Fruit fly (Drosophila melanogaster): Measurements from ENCODE around the gene S6k.

The S6k gene

dm6 chr3L:5785237-5786062 is 25.3 kb downstream of the S6k start (continued):
- TF ChIP-seq Dad (GFP tag; optimal IDR thresholded peaks at IDR 0.05) (no peak), toy (GFP tag; IDR thresholded peaks at IDR 0.05) (no peak), CG1233 (GFP tag; optimal IDR thresholded peaks at IDR 0.05) (peak; percentile 26), dati (GFP tag; IDR thresholded peaks at IDR 0.05) (no peak), cwo (GFP tag; optimal IDR thresholded peaks at IDR 0.05) (no peak), CG10979 (tag; optimal IDR thresholded peaks at IDR 0.05) (no peak), crol (GFP tag; IDR thresholded peaks at IDR 0.05) (peak; percentile 39; the same call in 1 of the 2 replicates), Doc2 (GFP tag; IDR thresholded peaks at IDR 0.05) (no peak), bowl (GFP tag; IDR thresholded peaks at IDR 0.05) (no peak), Hr78 (GFP tag; optimal IDR thresholded peaks at IDR 0.05) (no peak), MESR4 (GFP tag; optimal IDR thresholded peaks at IDR 0.05) (no peak), CG11093 (GFP tag; IDR thresholded peaks at IDR 0.05) (no peak), Jarid2 (GFP tag; optimal IDR thresholded peaks at IDR 0.05) (no peak), fu2 (GFP tag; optimal IDR thresholded peaks at IDR 0.05) (no peak), Pdp1 (GFP tag; optimal IDR thresholded peaks at IDR 0.05) (peak in 1 of 2 experiments; percentile 57), Oli (tag; optimal IDR thresholded peaks at IDR 0.05) (no peak), Neu2 (GFP tag; optimal IDR thresholded peaks at IDR 0.05; ENCODE audit: borderline replicate concordance) (peak; percentile 2), cato (GFP tag; optimal IDR thresholded peaks at IDR 0.05; ENCODE audit: borderline replicate concordance) (no peak)

DNA sequence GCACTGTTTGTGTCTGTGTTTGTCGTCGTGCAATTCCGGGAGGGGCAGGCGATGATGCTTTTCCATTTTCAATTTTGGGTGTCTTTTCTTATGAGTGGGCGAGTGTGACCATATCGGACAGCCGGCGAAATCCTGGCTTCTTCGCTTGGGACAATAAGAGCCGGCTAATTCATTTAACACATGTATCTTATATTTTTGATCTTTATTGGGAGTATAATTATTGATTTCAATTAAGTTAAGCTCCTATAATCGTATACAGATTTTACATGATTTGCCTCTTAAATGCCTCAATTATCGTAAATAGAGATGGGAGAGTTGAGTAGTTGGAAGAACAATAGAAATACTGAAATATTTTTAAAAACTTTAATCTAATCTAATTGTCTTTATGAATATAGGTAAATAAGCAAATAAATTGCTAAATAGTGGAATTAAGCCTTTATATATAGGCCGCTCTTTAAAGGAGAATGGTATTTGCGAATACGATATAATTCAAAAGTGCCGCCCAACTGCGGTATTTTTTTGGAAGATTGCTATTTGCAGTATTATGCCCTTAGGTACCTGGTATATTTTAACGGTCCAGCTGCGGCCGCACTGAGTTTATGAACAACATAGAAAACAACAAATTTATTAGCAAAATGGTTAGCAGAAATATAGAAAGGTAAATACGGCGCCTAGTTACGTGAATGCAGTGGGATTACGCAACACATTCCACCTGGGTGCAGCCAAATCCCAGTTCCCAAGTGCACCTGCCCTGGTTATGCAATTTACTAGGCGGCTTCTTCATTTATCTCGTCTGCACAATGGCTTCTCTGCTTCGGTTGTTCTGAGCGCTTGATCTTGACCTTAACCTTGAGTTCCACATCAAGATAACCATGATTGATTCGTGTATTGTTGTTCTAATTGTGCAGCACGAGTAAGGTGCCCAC is 31.0 kb downstream of the S6k start, which contains the start of the genes Myt1, PGRP-LD and Pmi:
Myt1 (minus strand) TSS at position 116 of the 926 bp plus-strand sequence.
PGRP-LD (plus strand) TSS at position 576 of the 926 bp plus-strand sequence.
Pmi (plus strand) TSS at position 576 of the 926 bp plus-strand sequence.
- TF ChIP-seq cato (GFP tag; optimal IDR thresholded peaks at IDR 0.05; ENCODE audit: borderline replicate concordance) (no peak), MTF-1 (GFP tag; optimal IDR thresholded peaks at IDR 0.05; ENCODE audit: borderline replicate concordance) (no peak), sug (tag; optimal IDR thresholded peaks at IDR 0.05) (no peak), CG32532 (GFP tag; IDR thresholded peaks at IDR 0.05) (no peak), CG17385 (GFP tag; optimal IDR thresholded peaks at IDR 0.05) (no peak), CG7786 (GFP tag; optimal IDR thresholded peaks at IDR 0.05) (no peak), NC2β (GFP tag; optimal IDR thresholded peaks at IDR 0.05) (no peak), CkIIα-i1 (GFP tag; IDR thresholded peaks at IDR 0.05) (no peak), Dll (GFP tag; IDR thresholded peaks at IDR 0.05; ENCODE audit: partially characterized antibody) (0 out of 4 replicates have a peak, but pooled peaks have one; percentile 23), CG7839 (tag; optimal IDR thresholded peaks at IDR 0.05) (no peak), lab (GFP tag; optimal IDR thresholded peaks at IDR 0.05) (no peak), CG6854 (GFP tag; optimal IDR thresholded peaks at IDR 0.05) (no peak), CG11085 (GFP tag; IDR thresholded peaks at IDR 0.05) (no peak), CG1792 (GFP tag; optimal IDR thresholded peaks at IDR 0.05) (no peak), Asciz (GFP tag; optimal IDR thresholded peaks at IDR 0.05) (no peak), CG30403 (GFP tag; optimal IDR thresholded peaks at IDR 0.05) (peak; percentile 13), CG12155 (GFP tag; optimal IDR thresholded peaks at IDR 0.05) (no peak), ci (GFP tag; IDR thresholded peaks at IDR 0.05) (no peak), maf-S (GFP tag; optimal IDR thresholded peaks at IDR 0.05) (no peak), emc (GFP tag; optimal IDR thresholded peaks at IDR 0.05) (no peak), Chrac-16 (GFP tag; optimal IDR thresholded peaks at IDR 0.05) (no peak), CG1529 (GFP tag; optimal IDR thresholded peaks at IDR 0.05) (no peak), nom (GFP tag; optimal IDR thresholded peaks at IDR 0.05) (no peak), CG17359 (tag; optimal IDR thresholded peaks at IDR 0.05) (no peak), croc (GFP tag; conservative IDR thresholded peaks at IDR 0.05) (no peak), CG17612 (GFP tag; IDR thresholded peaks at IDR 0.05) (no peak), CG11093 (GFP tag; IDR thresholded peaks at IDR 0.05) (no peak), vfl (GFP tag; optimal IDR thresholded peaks at IDR 0.05) (no peak), jing (GFP tag; optimal IDR thresholded peaks at IDR 0.05) (no peak), pho (GFP tag; optimal IDR thresholded peaks at IDR 0.05) (no peak)

Measured in whole organism, embryonic.